Fruit fly (Drosophila melanogaster) Kc167 (cell line): Measurements from ENCODE around the gene Svil.

Experiments used
- Myc ChIP-seq: fragments of >200 bp; optimal IDR thresholded peaks from 2 replicates; lab custom pipeline; 2017; ENCODE audit warnings: missing external identifiers
- Sin3A ChIP-seq: fragments of >200 bp; optimal IDR thresholded peaks from 2 replicates; lab custom pipeline; 2018; ENCODE audit warnings: missing external identifiers
- h ChIP-seq: fragments of >200 bp; optimal IDR thresholded peaks from 3 replicates; lab custom pipeline; 2018; ENCODE audit warnings: missing external identifiers
- insv ChIP-seq: fragments of >200 bp; optimal IDR thresholded peaks from 3 replicates; lab custom pipeline; 2018; ENCODE audit warnings: missing external identifiers
- psq ChIP-seq: fragments of >200 bp; optimal IDR thresholded peaks from 2 replicates; lab custom pipeline; 2017; ENCODE audit warnings: missing external identifiers

DNA sequence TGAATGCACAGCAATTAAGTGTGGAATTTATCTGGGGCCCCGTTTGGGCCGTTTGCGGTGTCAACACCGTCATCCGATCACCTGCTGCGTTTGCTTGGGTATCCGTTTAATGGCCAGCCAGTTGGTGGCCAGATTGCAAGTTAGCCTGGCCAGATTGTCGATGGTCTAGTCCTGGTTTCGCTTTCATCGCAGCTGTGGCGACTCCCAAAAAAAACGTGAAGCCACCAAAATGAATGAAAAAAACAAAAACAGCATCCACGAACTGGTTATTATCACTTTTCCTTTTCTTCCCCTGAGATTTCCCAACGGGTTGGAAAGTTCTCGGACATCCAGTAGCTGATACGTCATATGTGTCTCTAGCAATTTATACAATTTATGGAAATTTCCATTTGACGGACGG, 60.1 kb downstream of the Svil start:
- no peak for TF ChIP-seq h
- TF ChIP-seq psq (lab: Kevin White, UChicago), result no peak
- TF ChIP-seq insv (lab: Kevin White, UChicago), result no peak
- TF ChIP-seq Myc (lab: Kevin White, UChicago), result no peak
- TF ChIP-seq Sin3A (lab: Kevin White, UChicago), result no peak
